Worm (Caenorhabditis elegans) whole organism, young adult: ENCODE data around the gene skih-2.

Source experiments
- B0019.2 ChIP-seq: fragments of 200-800 bp; sonication (Bioruptor generic); conservative IDR thresholded peaks from 2 replicates; pipeline ENCODE4 v1.3.6; 2022; ENCODE audit warnings: missing genetic modification reagents, missing genetic modification characterization, missing compliant biosample characterization
- F22D6.2 ChIP-seq: sonication (generic microtip); optimal IDR thresholded peaks from 2 replicates; lab custom pipeline; 2016; ENCODE audit warnings: mild to moderate bottlenecking, missing genetic modification characterization, missing compliant biosample characterization
- F33H1.4 ChIP-seq: fragments of 200-800 bp; sonication (Bioruptor generic); IDR thresholded peaks from 2 replicates; pipeline ENCODE4 v1.3.6; 2022; ENCODE audit warnings: missing genetic modification reagents, missing genetic modification characterization, missing compliant biosample characterization
- F49E8.2 ChIP-seq: sonication (generic microtip); optimal IDR thresholded peaks from 3 replicates; lab custom pipeline; 2017; ENCODE audit warnings: missing genetic modification characterization, mild to moderate bottlenecking, missing compliant biosample characterization, antibody characterized with exemption, moderate library complexity; ENCODE audit not compliant: insufficient read depth
- F55B11.4 ChIP-seq: sonication (generic microtip); optimal IDR thresholded peaks from 2 replicates; lab custom pipeline; 2016; ENCODE audit warnings: missing compliant biosample characterization, missing genetic modification characterization, borderline replicate concordance; ENCODE audit not compliant: insufficient read depth
- Y67H2A.10 ChIP-seq: fragments of 200-800 bp; sonication (Bioruptor generic); conservative IDR thresholded peaks from 2 replicates; pipeline ENCODE4 v1.3.6; 2022; ENCODE audit warnings: missing genetic modification reagents, missing genetic modification characterization, missing compliant biosample characterization
- bed-1 ChIP-seq: fragments of 200-800 bp; sonication (Bioruptor generic); IDR thresholded peaks from 2 replicates; pipeline ENCODE4 v1.3.6; 2022; ENCODE audit warnings: missing genetic modification reagents, missing genetic modification characterization, missing compliant biosample characterization
- bed-2 ChIP-seq: fragments of 200-800 bp; sonication (Bioruptor generic); IDR thresholded peaks from 2 replicates; pipeline ENCODE4 v1.3.6; 2022; ENCODE audit warnings: missing genetic modification reagents, missing genetic modification characterization, missing compliant biosample characterization
- cebp-2 ChIP-seq: fragments of 200-800 bp; sonication (Bioruptor generic); IDR thresholded peaks from 2 replicates; pipeline ENCODE4 v1.3.6; 2022; ENCODE audit warnings: missing genetic modification characterization, missing compliant biosample characterization
- ceh-100 ChIP-seq: fragments of 200-800 bp; sonication (Bioruptor generic); IDR thresholded peaks from 2 replicates; pipeline ENCODE4 v1.3.6; 2022; ENCODE audit warnings: missing genetic modification reagents, missing genetic modification characterization, missing compliant biosample characterization
- ceh-91 ChIP-seq: fragments of 200-800 bp; sonication (Bioruptor generic); IDR thresholded peaks from 2 replicates; pipeline ENCODE4 v1.3.6; 2022; ENCODE audit warnings: missing genetic modification reagents, missing genetic modification characterization, missing compliant biosample characterization
- dpl-1 ChIP-seq: fragments of 150-350 bp; optimal IDR thresholded peaks from 2 replicates; lab custom pipeline; 2014; ENCODE audit warnings: missing biosample characterization, missing genetic modification reagents, missing genetic modification characterization
- efl-1 ChIP-seq: fragments of 150-350 bp; optimal IDR thresholded peaks from 2 replicates; lab custom pipeline; 2014; ENCODE audit warnings: missing biosample characterization, missing genetic modification reagents, missing genetic modification characterization
- ekl-4 ChIP-seq: fragments of 200-800 bp; sonication (Bioruptor generic); IDR thresholded peaks from 2 replicates; pipeline ENCODE4 v1.3.6; 2022; ENCODE audit warnings: missing genetic modification reagents, missing genetic modification characterization, missing compliant biosample characterization
- fkh-3 ChIP-seq: sonication (generic microtip); optimal IDR thresholded peaks from 2 replicates; lab custom pipeline; 2016; ENCODE audit warnings: mild to moderate bottlenecking, missing genetic modification characterization, missing compliant biosample characterization
- him-1 ChIP-seq: sonication (generic microtip); optimal IDR thresholded peaks from 2 replicates; lab custom pipeline; 2016; ENCODE audit warnings: missing genotype, missing genetic modification reagents, missing genetic modification characterization, missing compliant biosample characterization
- hlh-12 ChIP-seq: sonication (generic microtip); optimal IDR thresholded peaks from 2 replicates; lab custom pipeline; 2016; ENCODE audit warnings: missing genetic modification characterization, missing compliant biosample characterization
- hsf-1 ChIP-seq: fragments of 200-800 bp; sonication (Bioruptor generic); IDR thresholded peaks from 2 replicates; pipeline ENCODE4 v1.3.6; 2022; ENCODE audit warnings: missing genetic modification reagents, missing genetic modification characterization, missing compliant biosample characterization
- let-607 ChIP-seq, 2 experiments: fragments of 200-800 bp in 1 of 2; sonication (Bioruptor generic) in 1 of 2; sonication (generic microtip) in 1 of 2; optimal IDR thresholded peaks; 2 replicates each; lab custom pipeline; 2016 to 2018; ENCODE audit warnings: mild to moderate bottlenecking in 2 of 2, missing compliant biosample characterization in 2 of 2, missing genetic modification characterization in 2 of 2, moderate library complexity in 2 of 2, missing genotype in 1 of 2
- lin-35 ChIP-seq, 3 experiments: fragments of 150-350 bp in 2 of 3; sonication (generic microtip) in 1 of 3; optimal IDR thresholded peaks; 2 replicates each; lab custom pipeline; 2014 to 2018; ENCODE audit warnings: missing biosample characterization in 3 of 3, missing genetic modification characterization in 3 of 3, missing genetic modification reagents in 3 of 3
- lin-54 ChIP-seq: fragments of 200-800 bp; sonication (Bioruptor generic); optimal IDR thresholded peaks from 2 replicates; lab custom pipeline; 2018; ENCODE audit warnings: mild to moderate bottlenecking, missing genetic modification characterization, missing compliant biosample characterization
- lsl-1 ChIP-seq: fragments of 200-800 bp; sonication (Bioruptor generic); optimal IDR thresholded peaks from 2 replicates; lab custom pipeline; 2018; ENCODE audit warnings: mild to moderate bottlenecking, missing genetic modification characterization, moderate library complexity, missing compliant biosample characterization
- lsy-27 ChIP-seq: sonication (generic microtip); optimal IDR thresholded peaks from 2 replicates; lab custom pipeline; 2017; ENCODE audit warnings: missing genetic modification characterization, mild to moderate bottlenecking, missing compliant biosample characterization, antibody characterized with exemption, missing genotype, borderline replicate concordance; ENCODE audit not compliant: insufficient read depth
- madf-6 ChIP-seq: fragments of 200-800 bp; sonication (Bioruptor generic); IDR thresholded peaks from 2 replicates; pipeline ENCODE4 v1.3.6; 2022; ENCODE audit warnings: missing genetic modification reagents, missing genetic modification characterization, missing compliant biosample characterization
- madf-8 ChIP-seq: fragments of 200-800 bp; sonication (Bioruptor generic); conservative IDR thresholded peaks from 2 replicates; pipeline ENCODE4 v1.3.6; 2022; ENCODE audit warnings: missing genetic modification reagents, missing genetic modification characterization, missing compliant biosample characterization
- mcd-1 ChIP-seq: fragments of 200-800 bp; sonication (Bioruptor generic); IDR thresholded peaks from 2 replicates; pipeline ENCODE4 v1.3.6; 2022; ENCODE audit warnings: missing genetic modification reagents, missing genetic modification characterization, missing compliant biosample characterization
- mel-28 ChIP-seq: sonication (generic microtip); optimal IDR thresholded peaks from 2 replicates; lab custom pipeline; 2016; ENCODE audit warnings: borderline replicate concordance, mild to moderate bottlenecking, missing genetic modification characterization, missing compliant biosample characterization
- mes-4 ChIP-seq: sonication (generic microtip); optimal IDR thresholded peaks from 2 replicates; lab custom pipeline; 2016; ENCODE audit warnings: missing genotype, missing genetic modification characterization, missing compliant biosample characterization
- nfyb-1 ChIP-seq: fragments of 200-800 bp; sonication (Bioruptor generic); IDR thresholded peaks from 2 replicates; pipeline ENCODE4 v1.3.6; 2022; ENCODE audit warnings: missing genetic modification reagents, missing genetic modification characterization, missing compliant biosample characterization
- nhr-179 ChIP-seq: sonication (generic microtip); optimal IDR thresholded peaks from 2 replicates; lab custom pipeline; 2016; ENCODE audit warnings: mild to moderate bottlenecking, missing genetic modification characterization, missing compliant biosample characterization
- rcor-1 ChIP-seq: fragments of 200-800 bp; sonication (Bioruptor generic); IDR thresholded peaks from 2 replicates; pipeline ENCODE4 v1.3.6; 2022; ENCODE audit warnings: missing genetic modification reagents, missing genetic modification characterization, missing compliant biosample characterization
- sdz-38 ChIP-seq: sonication (generic microtip); optimal IDR thresholded peaks from 2 replicates; lab custom pipeline; 2016; ENCODE audit warnings: missing genotype, missing genetic modification characterization, missing compliant biosample characterization
- snpc-1.1 ChIP-seq: sonication (generic microtip); optimal IDR thresholded peaks from 2 replicates; lab custom pipeline; 2017; ENCODE audit warnings: missing genetic modification characterization, mild to moderate bottlenecking, missing compliant biosample characterization, antibody characterized with exemption, moderate library complexity, missing genotype, missing genetic modification reagents; ENCODE audit not compliant: insufficient read depth
- snpc-3.4 ChIP-seq: sonication (generic microtip); optimal IDR thresholded peaks from 2 replicates; lab custom pipeline; 2017; ENCODE audit warnings: missing genetic modification characterization, mild to moderate bottlenecking, missing compliant biosample characterization, antibody characterized with exemption, moderate library complexity, missing genotype, missing genetic modification reagents
- snpc-4 ChIP-seq, 5 experiments: fragments of 150-350 bp in 1 of 5; sonication (generic microtip) in 4 of 5; optimal IDR thresholded peaks; 2 replicates each; lab custom pipeline; 2014 to 2018; ENCODE audit warnings: missing genetic modification characterization in 5 of 5, missing biosample characterization in 3 of 5, antibody characterized with exemption in 2 of 5, mild to moderate bottlenecking in 2 of 5, missing compliant biosample characterization in 2 of 5, missing genotype in 2 of 5, moderate library complexity in 2 of 5, missing genetic modification reagents in 1 of 5
- tbp1 ChIP-seq: fragments of 200-800 bp; sonication (Bioruptor generic); optimal IDR thresholded peaks from 2 replicates; lab custom pipeline; 2018; ENCODE audit warnings: mild to moderate bottlenecking, missing genetic modification characterization, missing compliant biosample characterization
- tlf-1 ChIP-seq: fragments of 200-800 bp; sonication (Bioruptor generic); optimal IDR thresholded peaks from 2 replicates; lab custom pipeline; 2018; ENCODE audit warnings: mild to moderate bottlenecking, missing genetic modification characterization, missing compliant biosample characterization
- unc-130 ChIP-seq: sonication (generic microtip); optimal IDR thresholded peaks from 2 replicates; lab custom pipeline; 2016; ENCODE audit warnings: missing genetic modification reagents, missing genetic modification characterization, missing compliant biosample characterization
- xnd-1 ChIP-seq: sonication (generic microtip); optimal IDR thresholded peaks from 2 replicates; lab custom pipeline; 2016; ENCODE audit warnings: missing genotype, missing genetic modification reagents, missing genetic modification characterization, missing compliant biosample characterization
- zfh-2 ChIP-seq: fragments of 200-800 bp; sonication (Bioruptor generic); conservative IDR thresholded peaks from 2 replicates; pipeline ENCODE4 v1.3.6; 2022; ENCODE audit warnings: missing genetic modification reagents, missing genetic modification characterization, missing compliant biosample characterization
- zim-3 ChIP-seq: sonication (generic microtip); optimal IDR thresholded peaks from 2 replicates; lab custom pipeline; 2017; ENCODE audit warnings: mild to moderate bottlenecking, missing genetic modification characterization, moderate library complexity, missing compliant biosample characterization
- ztf-18 ChIP-seq: sonication (generic microtip); optimal IDR thresholded peaks from 2 replicates; lab custom pipeline; 2016; ENCODE audit warnings: missing genotype, mild to moderate bottlenecking, missing genetic modification characterization, missing compliant biosample characterization
- ztf-6 ChIP-seq: fragments of 200-800 bp; sonication (Bioruptor generic); IDR thresholded peaks from 2 replicates; pipeline ENCODE4 v1.3.6; 2022; ENCODE audit warnings: missing genetic modification reagents, missing genetic modification characterization, missing compliant biosample characterization

The skih-2 gene

DNA sequence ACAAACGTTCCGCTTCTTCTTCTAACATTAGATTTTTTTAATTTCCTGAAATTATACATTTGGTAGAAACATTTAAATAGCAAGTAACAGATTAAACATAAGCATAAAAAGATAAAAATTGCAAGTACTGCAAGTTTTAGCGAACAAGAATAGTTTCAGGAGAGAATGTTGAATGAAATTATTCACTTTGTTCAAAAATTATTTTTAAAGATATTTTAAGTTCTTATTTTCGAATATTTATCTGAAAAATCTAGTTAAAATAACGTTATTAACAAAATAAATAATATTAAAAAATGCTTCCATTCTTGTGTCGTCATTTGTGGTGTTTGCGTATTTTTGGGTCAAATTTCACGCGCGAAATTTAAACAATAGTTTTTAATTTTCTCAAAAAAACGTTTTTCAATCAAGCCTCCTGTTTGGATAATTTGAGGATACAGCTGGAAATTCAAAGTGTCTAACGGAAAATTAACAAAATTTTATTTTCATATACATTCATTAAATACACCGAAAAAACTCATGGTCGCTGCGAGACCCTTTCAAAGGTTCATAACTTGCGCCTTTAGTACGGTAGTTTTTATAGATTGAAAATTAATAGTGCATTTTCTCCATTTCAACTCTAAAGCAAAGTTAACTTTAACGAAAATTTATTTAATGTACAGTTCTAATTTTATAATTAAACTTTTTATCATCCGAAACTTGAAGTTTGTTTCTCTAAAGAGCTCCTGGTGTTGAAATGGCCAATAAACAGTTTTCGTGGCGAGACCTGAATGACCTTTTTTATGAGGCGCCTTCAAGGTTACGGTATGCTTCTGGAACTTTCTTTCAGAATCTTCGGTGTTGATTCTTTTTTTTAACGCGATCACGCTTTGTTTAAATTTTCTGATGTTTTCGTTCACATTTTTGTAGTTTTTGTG is at the start of gene skih-2:
TSS of gene skih-2 (minus strand) at position 51 of the 914 bp plus-strand sequence.
- TF ChIP-seq zfh-2 (GFP tag; lab: Robert Waterston, UW): no peak
- TF ChIP-seq snpc-4 (GFP tag; optimal IDR thresholded peaks at IDR 0.05; lab: Kevin White, UChicago): no peak
- TF ChIP-seq snpc-4 (tag; optimal IDR thresholded peaks at IDR 0.05; lab: Kevin White, UChicago): peak in 2 of 4 experiments; percentile 16 to 20
- TF ChIP-seq Y67H2A.10 (GFP tag; lab: Robert Waterston, UW): no peak
- peak; percentile 14 for TF ChIP-seq snpc-3.4 (tag; lab: Kevin White, UChicago)
- TF ChIP-seq dpl-1 (GFP tag; lab: Kevin White, UChicago): peak; percentile 70
- peak; percentile 93 for TF ChIP-seq lsl-1 (GFP tag; lab: Kevin White, UChicago)
- TF ChIP-seq ekl-4: 0 out of 2 replicates have a peak, but pooled peaks have one; percentile 15
- peak; percentile 91 for TF ChIP-seq xnd-1 (tag; lab: Kevin White, UChicago)
- TF ChIP-seq efl-1 (GFP tag; lab: Kevin White, UChicago): peak; percentile 72
- peak; percentile 78 for TF ChIP-seq madf-8 (GFP tag; lab: Robert Waterston, UW)
- no peak for TF ChIP-seq let-607 (tag; optimal IDR thresholded peaks at IDR 0.05; lab: Kevin White, UChicago)
- TF ChIP-seq lin-54 (GFP tag; lab: Kevin White, UChicago): peak; percentile 75
- no peak for TF ChIP-seq mel-28 (tag; lab: Kevin White, UChicago)
- peak; percentile 73 for TF ChIP-seq ceh-91
- no peak for TF ChIP-seq mcd-1 (GFP tag; lab: Robert Waterston, UW)
- TF ChIP-seq F49E8.2 (tag; lab: Kevin White, UChicago): peak; percentile 66
- TF ChIP-seq unc-130 (GFP tag; lab: Kevin White, UChicago): peak; percentile 16
- peak; percentile 30; the same call in 1 of the 2 replicates for TF ChIP-seq rcor-1
- peak; percentile 89 for TF ChIP-seq F33H1.4
- no peak for TF ChIP-seq hlh-12 (tag; lab: Kevin White, UChicago)
- no peak for TF ChIP-seq lsy-27 (tag; lab: Kevin White, UChicago)
- peak; percentile 44 for TF ChIP-seq ceh-100 (GFP tag; lab: Robert Waterston, UW)
- peak; percentile 45; the same call in 1 of the 2 replicates for TF ChIP-seq nfyb-1 (GFP tag; lab: Robert Waterston, UW)
- no peak for TF ChIP-seq mes-4 (tag; lab: Kevin White, UChicago)
- TF ChIP-seq madf-6 (GFP tag; lab: Robert Waterston, UW): peak; percentile 95
- peak; percentile 98 for TF ChIP-seq hsf-1
- TF ChIP-seq lin-35 (GFP tag; optimal IDR thresholded peaks at IDR 0.05; lab: Kevin White, UChicago): peak in 1 of 3 experiments; percentile 81
- TF ChIP-seq him-1 (tag; lab: Kevin White, UChicago): peak; percentile 2
- no peak for TF ChIP-seq fkh-3 (tag; lab: Kevin White, UChicago)

DNA sequence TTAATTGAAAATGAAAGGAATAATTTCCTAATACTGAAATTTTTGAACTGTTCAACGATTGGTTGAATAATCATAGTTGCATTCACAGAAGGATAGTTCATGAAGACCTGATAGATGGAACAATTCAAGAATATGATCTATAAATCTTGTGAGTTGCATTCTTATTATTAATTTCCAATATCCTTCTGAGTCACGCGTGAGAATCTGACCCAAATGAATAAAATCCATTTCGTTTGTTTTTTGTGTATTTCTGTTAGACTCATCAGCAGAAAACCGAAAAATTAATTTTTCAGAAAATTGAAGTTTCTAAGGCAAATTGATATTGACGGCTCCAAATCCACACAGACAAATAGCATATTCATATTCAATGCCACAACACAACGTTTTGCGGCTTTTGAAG is 47.2 kb upstream of the skih-2 start, which contains the start of gene fbxb-79:
TSS of gene fbxb-79 (minus strand) at position 101 of the 400 bp plus-strand sequence.
- TF ChIP-seq snpc-1.1 (tag; lab: Kevin White, UChicago) (no peak), ztf-6 (no peak), sdz-38 (tag; lab: Kevin White, UChicago) (no peak), nhr-179 (tag; lab: Kevin White, UChicago) (no peak), ztf-18 (no peak), bed-2 (GFP tag; lab: Robert Waterston, UW) (no peak), F22D6.2 (no peak), cebp-2 (GFP tag; lab: Robert Waterston, UW) (no peak), tbp1 (GFP tag; lab: Kevin White, UChicago) (no peak), tlf-1 (GFP tag; lab: Kevin White, UChicago) (no peak), bed-1 (no peak), xnd-1 (tag; lab: Kevin White, UChicago) (no peak), F55B11.4 (no peak), zim-3 (no peak), B0019.2 (GFP tag; lab: Robert Waterston, UW) (no peak)
